Worm (Caenorhabditis elegans) whole organism, young adult: Measurements from ENCODE around the gene math-24.

ENCODE experiments used
- F10E7.11 ChIP-seq: sonication (generic microtip); optimal IDR thresholded peaks from 2 replicates; lab custom pipeline; 2017; ENCODE audit warnings: mild to moderate bottlenecking, missing genetic modification characterization, moderate library complexity, missing compliant biosample characterization
- F49E8.2 ChIP-seq: sonication (generic microtip); optimal IDR thresholded peaks from 3 replicates; lab custom pipeline; 2017; ENCODE audit warnings: missing genetic modification characterization, mild to moderate bottlenecking, missing compliant biosample characterization, antibody characterized with exemption, moderate library complexity; ENCODE audit not compliant: insufficient read depth
- madf-3 ChIP-seq: fragments of 200-800 bp; sonication (Bioruptor generic); IDR thresholded peaks from 2 replicates; pipeline ENCODE4 v1.3.6; 2022; ENCODE audit warnings: missing genetic modification reagents, missing genetic modification characterization, missing compliant biosample characterization
- mes-4 ChIP-seq: sonication (generic microtip); optimal IDR thresholded peaks from 2 replicates; lab custom pipeline; 2016; ENCODE audit warnings: missing genotype, missing genetic modification characterization, missing compliant biosample characterization
- nfya-1 ChIP-seq: sonication (generic microtip); optimal IDR thresholded peaks from 2 replicates; lab custom pipeline; 2017; ENCODE audit warnings: antibody characterized with exemption, missing compliant biosample characterization, missing genetic modification characterization, borderline replicate concordance; ENCODE audit not compliant: insufficient read depth
- unc-130 ChIP-seq: sonication (generic microtip); optimal IDR thresholded peaks from 2 replicates; lab custom pipeline; 2016; ENCODE audit warnings: missing genetic modification reagents, missing genetic modification characterization, missing compliant biosample characterization
- ztf-3 ChIP-seq: fragments of 200-800 bp; sonication (Bioruptor generic); optimal IDR thresholded peaks from 2 replicates; lab custom pipeline; 2018; ENCODE audit warnings: mild to moderate bottlenecking, missing genetic modification characterization, missing compliant biosample characterization

DNA sequence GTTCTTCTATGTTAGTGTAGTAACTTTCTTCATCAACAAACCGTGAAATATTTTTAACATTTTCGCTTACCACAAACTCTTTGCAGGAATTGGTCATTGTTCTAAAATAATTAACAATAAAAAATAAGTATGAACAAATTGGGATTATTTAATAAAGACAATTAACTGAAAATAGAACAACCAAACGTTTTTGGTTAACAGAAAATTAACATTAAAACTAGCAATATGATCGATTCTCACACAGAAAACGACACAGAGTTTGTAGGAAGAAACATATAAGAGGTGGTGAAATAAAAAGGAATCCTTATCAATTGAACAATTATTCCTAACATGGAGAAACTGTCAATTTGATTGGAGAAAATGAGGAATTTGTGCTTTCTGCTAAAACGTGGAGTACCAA lies 21.4 kb upstream of the math-24 start, which contains the start of gene math-16:
- TF ChIP-seq nfya-1 (tag; lab: Kevin White, UChicago) (no peak), ztf-3 (GFP tag; lab: Kevin White, UChicago) (no peak), F49E8.2 (tag; lab: Kevin White, UChicago) (no peak), unc-130 (no peak), F10E7.11 (no peak), madf-3 (GFP tag; lab: Robert Waterston, UW) (no peak), mes-4 (tag; lab: Kevin White, UChicago) (no peak)
